Worm (Caenorhabditis elegans) whole organism, late embryonic: Measurements from ENCODE around the gene clec-213.

Experiments
- ceh-48 ChIP-seq: sonication (generic microtip); optimal IDR thresholded peaks from 2 replicates; lab custom pipeline; 2016; ENCODE audit warnings: missing genetic modification characterization, inconsistent platforms, missing compliant biosample characterization
- elt-2 ChIP-seq: sonication (generic microtip); optimal IDR thresholded peaks from 2 replicates; lab custom pipeline; 2016; ENCODE audit warnings: missing genetic modification reagents, missing genetic modification characterization, missing compliant biosample characterization
- ets-4 ChIP-seq: sonication (generic microtip); optimal IDR thresholded peaks from 2 replicates; lab custom pipeline; 2016; ENCODE audit warnings: missing genetic modification characterization, missing compliant biosample characterization
- fkh-10 ChIP-seq: fragments of 150-350 bp; optimal IDR thresholded peaks from 2 replicates; lab custom pipeline; 2014; ENCODE audit warnings: missing biosample characterization, missing genetic modification reagents, missing genetic modification characterization
- hlh-13 ChIP-seq: fragments of 200-800 bp; sonication (Bioruptor generic); optimal IDR thresholded peaks from 2 replicates; lab custom pipeline; 2018; ENCODE audit warnings: mild to moderate bottlenecking, missing genetic modification characterization, missing compliant biosample characterization
- hlh-6 ChIP-seq: sonication (generic microtip); optimal IDR thresholded peaks from 2 replicates; lab custom pipeline; 2016; ENCODE audit warnings: missing genotype, missing genetic modification characterization, missing compliant biosample characterization
- nfya-1 ChIP-seq: sonication (generic microtip); optimal IDR thresholded peaks from 2 replicates; lab custom pipeline; 2017; ENCODE audit warnings: missing genetic modification characterization, mild to moderate bottlenecking, missing compliant biosample characterization, antibody characterized with exemption, moderate library complexity
- pax-1 ChIP-seq: fragments of 150-350 bp; optimal IDR thresholded peaks from 2 replicates; lab custom pipeline; 2014; ENCODE audit warnings: missing biosample characterization, missing genetic modification characterization
- pha-4 ChIP-seq: fragments of 150-350 bp; optimal IDR thresholded peaks from 2 replicates; lab custom pipeline; 2018; ENCODE audit warnings: missing biosample characterization, missing genetic modification reagents, missing genetic modification characterization
- unc-55 ChIP-seq: sonication (generic microtip); optimal IDR thresholded peaks from 2 replicates; lab custom pipeline; 2017; ENCODE audit warnings: missing biosample characterization, missing genetic modification reagents, missing genetic modification characterization

DNA sequence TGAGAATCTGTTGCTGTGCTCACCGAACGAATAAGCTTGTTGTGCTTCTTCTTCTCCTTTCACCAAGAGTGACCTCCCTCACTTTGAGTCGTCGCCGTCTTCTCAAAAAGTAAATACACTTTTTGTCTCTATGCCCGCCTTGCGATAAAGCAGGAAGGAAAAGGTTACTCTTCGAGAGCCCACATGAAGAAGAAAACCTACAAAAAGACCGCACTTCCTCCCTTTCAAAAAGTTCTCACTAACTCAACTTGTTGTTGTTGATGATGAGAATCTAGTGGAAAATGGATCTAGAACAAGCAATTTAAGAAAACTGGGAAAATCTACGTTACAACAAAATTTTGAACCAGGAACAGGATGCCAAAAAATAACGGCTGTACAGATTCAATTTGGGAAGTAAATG, 14.5 kb upstream of the clec-213 start, which contains the start of gene C50E3.6:
- no peak for TF ChIP-seq elt-2 (tag; lab: Kevin White, UChicago)
- no peak for TF ChIP-seq unc-55
- no peak for TF ChIP-seq pax-1 (tag; lab: Kevin White, UChicago)
- no peak for TF ChIP-seq hlh-13 (GFP tag; lab: Kevin White, UChicago)
- TF ChIP-seq ets-4 (tag; lab: Kevin White, UChicago) = no peak
- TF ChIP-seq nfya-1 = no peak
- no peak for TF ChIP-seq ceh-48 (tag; lab: Kevin White, UChicago)
- no peak for TF ChIP-seq pha-4 (tag; lab: Kevin White, UChicago)
- no peak for TF ChIP-seq fkh-10
- no peak for TF ChIP-seq hlh-6 (tag; lab: Kevin White, UChicago)
